Fruit fly (Drosophila melanogaster) whole organism, embryonic: Measurements from ENCODE around the gene nol.

ENCODE experiments used
- Adf1 ChIP-seq: fragments of 200-800 bp; sonication (Bioruptor generic); IDR thresholded peaks from 2 replicates; pipeline ENCODE4 v1.3.6; 2022; ENCODE audit warnings: missing biosample characterization, missing genetic modification characterization
- Aef1 ChIP-seq: fragments of 200-800 bp; sonication (Bioruptor generic); IDR thresholded peaks from 3 replicates; pipeline ENCODE4 v1.3.6; 2022; ENCODE audit warnings: missing biosample characterization, missing genetic modification characterization
- Antp ChIP-seq: fragments of 200-800 bp; sonication (Bioruptor generic); optimal IDR thresholded peaks from 3 replicates; lab custom pipeline; 2016; ENCODE audit warnings: missing biosample characterization, missing genetic modification characterization
- Bgb ChIP-seq: fragments of 200-800 bp; sonication (Bioruptor generic); IDR thresholded peaks from 2 replicates; pipeline ENCODE4 v1.3.6; 2022; ENCODE audit warnings: missing biosample characterization, missing genetic modification characterization; ENCODE audit not compliant: partially characterized antibody
- CG10979 ChIP-seq: fragments of 200-800 bp; sonication (Bioruptor generic); optimal IDR thresholded peaks from 2 replicates; lab custom pipeline; 2018; ENCODE audit warnings: missing biosample characterization, mild to moderate bottlenecking, missing genetic modification characterization, moderate library complexity
- CG11398 ChIP-seq: fragments of 200-800 bp; sonication (Bioruptor generic); optimal IDR thresholded peaks from 2 replicates; lab custom pipeline; 2016; ENCODE audit warnings: missing biosample characterization, missing genetic modification characterization
- CG11696 ChIP-seq: fragments of 200-800 bp; sonication (Bioruptor generic); IDR thresholded peaks from 2 replicates; pipeline ENCODE4 v1.3.6; 2022; ENCODE audit warnings: missing biosample characterization, missing genetic modification characterization
- CG13287 ChIP-seq: fragments of 200-800 bp; sonication (Bioruptor generic); IDR thresholded peaks from 2 replicates; pipeline ENCODE4 v1.3.6; 2022; ENCODE audit warnings: missing biosample characterization, missing genetic modification characterization; ENCODE audit not compliant: partially characterized antibody
- CG17385 ChIP-seq: fragments of 200-800 bp; sonication (Bioruptor generic); optimal IDR thresholded peaks from 3 replicates; lab custom pipeline; 2018; ENCODE audit warnings: missing biosample characterization, mild to moderate bottlenecking, missing genetic modification characterization
- CG1792 ChIP-seq: fragments of 200-800 bp; sonication (Bioruptor generic); optimal IDR thresholded peaks from 2 replicates; lab custom pipeline; 2016; ENCODE audit warnings: missing biosample characterization, missing genetic modification characterization
- CG2129 ChIP-seq: fragments of 200-800 bp; sonication (Bioruptor generic); IDR thresholded peaks from 2 replicates; pipeline ENCODE4 v1.3.6; 2022; ENCODE audit warnings: missing biosample characterization, missing genetic modification characterization; ENCODE audit not compliant: partially characterized antibody
- CG31224 ChIP-seq: fragments of 200-800 bp; sonication (Bioruptor generic); IDR thresholded peaks from 2 replicates; pipeline ENCODE4 v1.3.6; 2022; ENCODE audit warnings: missing biosample characterization, missing genetic modification characterization
- CG31441 ChIP-seq: fragments of 200-800 bp; sonication (Bioruptor generic); IDR thresholded peaks from 2 replicates; pipeline ENCODE4 v1.3.6; 2022; ENCODE audit warnings: missing biosample characterization, missing genetic modification characterization
- CG34376 ChIP-seq: fragments of 200-800 bp; sonication (Bioruptor generic); optimal IDR thresholded peaks from 2 replicates; lab custom pipeline; 2018; ENCODE audit warnings: missing biosample characterization, mild to moderate bottlenecking, missing genetic modification characterization
- CG4617 ChIP-seq: fragments of 200-800 bp; sonication (Bioruptor generic); optimal IDR thresholded peaks from 3 replicates; lab custom pipeline; 2016; ENCODE audit warnings: missing biosample characterization, missing genetic modification characterization, borderline replicate concordance
- CG5245 ChIP-seq: fragments of 200-800 bp; sonication (Bioruptor generic); optimal IDR thresholded peaks from 3 replicates; lab custom pipeline; 2016; ENCODE audit warnings: missing biosample characterization, missing genetic modification characterization
- CG6175 ChIP-seq: fragments of 200-800 bp; sonication (Bioruptor generic); IDR thresholded peaks from 3 replicates; pipeline ENCODE4 v1.3.6; 2022; ENCODE audit warnings: missing biosample characterization, missing genetic modification characterization
- CG6654 ChIP-seq: fragments of 200-800 bp; sonication (Bioruptor generic); optimal IDR thresholded peaks from 2 replicates; lab custom pipeline; 2017; ENCODE audit warnings: missing biosample characterization, mild to moderate bottlenecking, missing genetic modification characterization
- CG6765 ChIP-seq: fragments of 200-800 bp; sonication (Bioruptor generic); optimal IDR thresholded peaks from 3 replicates; lab custom pipeline; 2017; ENCODE audit warnings: missing biosample characterization, mild to moderate bottlenecking, missing genetic modification characterization
- CG7987 ChIP-seq: fragments of 200-800 bp; sonication (Bioruptor generic); optimal IDR thresholded peaks from 2 replicates; lab custom pipeline; 2018; ENCODE audit warnings: missing biosample characterization, mild to moderate bottlenecking, missing genetic modification characterization, moderate library complexity
- Ets97D ChIP-seq: fragments of 200-800 bp; sonication (Bioruptor generic); optimal IDR thresholded peaks from 3 replicates; lab custom pipeline; 2016; ENCODE audit warnings: missing biosample characterization, missing genetic modification characterization
- Hey ChIP-seq: fragments of 200-800 bp; sonication (Bioruptor generic); optimal IDR thresholded peaks from 3 replicates; lab custom pipeline; 2018; ENCODE audit warnings: missing biosample characterization, mild to moderate bottlenecking, missing genetic modification characterization
- Hr39 ChIP-seq: fragments of >200 bp; optimal IDR thresholded peaks from 2 replicates; lab custom pipeline; 2017
- NC2α ChIP-seq: fragments of 200-800 bp; sonication (Bioruptor generic); optimal IDR thresholded peaks from 2 replicates; lab custom pipeline; 2016; ENCODE audit warnings: missing biosample characterization, missing genetic modification characterization
- Nf-YA ChIP-seq: fragments of 200-800 bp; sonication (Bioruptor generic); IDR thresholded peaks from 2 replicates; pipeline ENCODE4 v1.3.6; 2022; ENCODE audit warnings: missing biosample characterization, missing genetic modification characterization
- PHDP ChIP-seq: fragments of 200-800 bp; sonication (Bioruptor generic); optimal IDR thresholded peaks from 3 replicates; lab custom pipeline; 2018; ENCODE audit warnings: missing biosample characterization, mild to moderate bottlenecking, missing genetic modification characterization, moderate library complexity
- Side ChIP-seq: fragments of 200-800 bp; sonication (Bioruptor generic); optimal IDR thresholded peaks from 2 replicates; lab custom pipeline; 2016; ENCODE audit warnings: missing biosample characterization, missing genetic modification characterization
- Sin3A ChIP-seq: fragments of >200 bp; optimal IDR thresholded peaks from 2 replicates; lab custom pipeline; 2018
- Sry-δ ChIP-seq: fragments of 200-800 bp; sonication (Bioruptor generic); optimal IDR thresholded peaks from 2 replicates; lab custom pipeline; 2016; ENCODE audit warnings: missing biosample characterization, missing genetic modification characterization
- Xrp1 ChIP-seq: fragments of 200-800 bp; sonication (Bioruptor generic); IDR thresholded peaks from 2 replicates; pipeline ENCODE4 v1.3.6; 2022; ENCODE audit warnings: missing biosample characterization, missing genetic modification characterization
- YL-1 ChIP-seq: fragments of 200-800 bp; sonication (Bioruptor generic); optimal IDR thresholded peaks from 3 replicates; lab custom pipeline; 2017; ENCODE audit warnings: missing biosample characterization, mild to moderate bottlenecking, missing genetic modification characterization
- chm ChIP-seq: fragments of 200-800 bp; sonication (Bioruptor generic); IDR thresholded peaks from 2 replicates; pipeline ENCODE4 v1.3.6; 2022; ENCODE audit warnings: missing biosample characterization, missing genetic modification characterization
- da ChIP-seq: fragments of 200-800 bp; sonication (Bioruptor generic); optimal IDR thresholded peaks from 2 replicates; lab custom pipeline; 2016; ENCODE audit warnings: missing biosample characterization, missing genetic modification characterization
- dmrt99B ChIP-seq: fragments of 200-800 bp; sonication (Bioruptor generic); optimal IDR thresholded peaks from 2 replicates; lab custom pipeline; 2018; ENCODE audit warnings: missing biosample characterization, mild to moderate bottlenecking, missing genetic modification characterization, moderate library complexity
- emc ChIP-seq: fragments of 200-800 bp; sonication (Bioruptor generic); optimal IDR thresholded peaks from 2 replicates; lab custom pipeline; 2016; ENCODE audit warnings: missing biosample characterization, missing genetic modification characterization
- gem ChIP-seq: fragments of 200-800 bp; sonication (Bioruptor generic); optimal IDR thresholded peaks from 2 replicates; lab custom pipeline; 2019; ENCODE audit warnings: missing biosample characterization, mild to moderate bottlenecking, missing genetic modification characterization, moderate library complexity
- jing ChIP-seq: fragments of 200-800 bp; sonication (Bioruptor generic); optimal IDR thresholded peaks from 2 replicates; lab custom pipeline; 2018; ENCODE audit warnings: missing biosample characterization, mild to moderate bottlenecking, missing genetic modification characterization
- kni ChIP-seq: fragments of 200-800 bp; sonication (Bioruptor generic); optimal IDR thresholded peaks from 3 replicates; lab custom pipeline; 2017; ENCODE audit warnings: mild to moderate bottlenecking, missing biosample characterization, missing genetic modification reagents, missing genetic modification characterization
- lov ChIP-seq, 2 experiments: fragments of 200-800 bp in 1 of 2; fragments of >200 bp in 1 of 2; sonication (Bioruptor generic) in 1 of 2; IDR thresholded peaks in 1 of 2; optimal IDR thresholded peaks in 1 of 2; 2 replicates in 1 of 2; 3 replicates in 1 of 2; pipeline versions ENCODE4 v1.3.6 to Lab custom; 2017 to 2022; ENCODE audit warnings: missing biosample characterization in 1 of 2, missing genetic modification characterization in 1 of 2
- prd ChIP-seq, 3 experiments: fragments of >200 bp in 2 of 3; fragments of 200-800 bp in 1 of 3; sonication (Bioruptor generic) in 1 of 3; optimal IDR thresholded peaks in 2 of 3; IDR thresholded peaks in 1 of 3; 2 replicates in 2 of 3; 3 replicates in 1 of 3; pipeline versions ENCODE4 v1.3.6 to Lab custom; 2017 to 2022; ENCODE audit warnings: missing biosample characterization in 1 of 3, missing genetic modification characterization in 1 of 3
- repo ChIP-seq: fragments of 200-800 bp; sonication (Bioruptor generic); optimal IDR thresholded peaks from 2 replicates; lab custom pipeline; 2016; ENCODE audit warnings: missing biosample characterization, missing genetic modification characterization
- schlank ChIP-seq: fragments of 200-800 bp; sonication (Bioruptor generic); optimal IDR thresholded peaks from 2 replicates; lab custom pipeline; 2018; ENCODE audit warnings: missing biosample characterization, mild to moderate bottlenecking, missing genetic modification characterization
- shn ChIP-seq: fragments of 200-800 bp; sonication (Bioruptor generic); optimal IDR thresholded peaks from 3 replicates; lab custom pipeline; 2016; ENCODE audit warnings: missing biosample characterization, missing genetic modification characterization
- sug ChIP-seq: fragments of 200-800 bp; optimal IDR thresholded peaks from 2 replicates; lab custom pipeline; 2019; ENCODE audit warnings: missing biosample characterization, mild to moderate bottlenecking, missing genetic modification characterization, moderate library complexity
- vfl ChIP-seq: fragments of 200-800 bp; sonication (Bioruptor generic); optimal IDR thresholded peaks from 2 replicates; lab custom pipeline; 2016; ENCODE audit warnings: missing biosample characterization, missing genetic modification characterization
- vnd ChIP-seq: fragments of 200-800 bp; sonication (Bioruptor generic); IDR thresholded peaks from 3 replicates; pipeline ENCODE4 v1.3.6; 2022; ENCODE audit warnings: missing biosample characterization, missing genetic modification characterization; ENCODE audit not compliant: partially characterized antibody
- vvl ChIP-seq: fragments of 200-800 bp; sonication (Bioruptor generic); IDR thresholded peaks from 2 replicates; pipeline ENCODE4 v1.3.6; 2022; ENCODE audit warnings: missing biosample characterization, missing genetic modification characterization
- zen2 ChIP-seq: fragments of 200-800 bp; sonication (Bioruptor generic); IDR thresholded peaks from 3 replicates; pipeline ENCODE4 v1.3.6; 2022; ENCODE audit warnings: missing biosample characterization, missing genetic modification characterization; ENCODE audit not compliant: partially characterized antibody
- zfh2 ChIP-seq: fragments of 200-800 bp; sonication (Bioruptor generic); optimal IDR thresholded peaks from 2 replicates; lab custom pipeline; 2016; ENCODE audit warnings: missing biosample characterization, missing genetic modification characterization

The nol gene

dm6 chr3L:11097982-11098663, 32.5 kb upstream of the nol start, which contains the start of the genes Irbp18 and APP-BP1 (continued):
- TF ChIP-seq Bgb (GFP tag; lab: Robert Waterston, UW) (0 out of 2 replicates have a peak, but pooled peaks have one; percentile 11), da (GFP tag; lab: Kevin White, UChicago) (peak; percentile 93), CG17385 (GFP tag; lab: Kevin White, UChicago) (peak; percentile 91), Nf-YA (GFP tag; lab: Robert Waterston, UW) (peak; percentile 61), CG13287 (no peak), Hey (tag; lab: Kevin White, UChicago) (peak; percentile 69), zfh2 (GFP tag; lab: Kevin White, UChicago) (peak; percentile 96), vfl (GFP tag; lab: Kevin White, UChicago) (peak; percentile 93), YL-1 (GFP tag; lab: Kevin White, UChicago) (peak; percentile 88), prd (optimal IDR thresholded peaks at IDR 0.05; lab: Kevin White, UChicago) (no peak), prd (GFP tag; IDR thresholded peaks at IDR 0.05; lab: Robert Waterston, UW) (peak; percentile 89), CG31441 (GFP tag; lab: Robert Waterston, UW) (peak; percentile 95), CG31224 (GFP tag; lab: Robert Waterston, UW) (peak; percentile 81), emc (GFP tag; lab: Kevin White, UChicago) (peak; percentile 85), CG6175 (GFP tag; lab: Robert Waterston, UW) (peak; percentile 61; the same call in 1 of the 3 replicates), CG11696 (GFP tag; lab: Robert Waterston, UW) (peak; percentile 65), PHDP (tag; lab: Kevin White, UChicago) (peak; percentile 92), kni (GFP tag; lab: Kevin White, UChicago) (peak; percentile 78), CG6765 (peak; percentile 88), CG10979 (tag; lab: Kevin White, UChicago) (peak; percentile 90), CG2129 (no peak), Adf1 (GFP tag; lab: Robert Waterston, UW) (peak; percentile 72), repo (peak; percentile 86), dmrt99B (peak; percentile 91), CG4617 (GFP tag; lab: Kevin White, UChicago) (peak; percentile 93), schlank (peak; percentile 90), NC2α (GFP tag; lab: Kevin White, UChicago) (peak; percentile 84), CG6654 (peak; percentile 76), gem (tag; lab: Kevin White, UChicago) (peak; percentile 96), shn (GFP tag; lab: Kevin White, UChicago) (peak; percentile 90), Antp (GFP tag; lab: Kevin White, UChicago) (peak; percentile 86), zen2 (GFP tag; lab: Robert Waterston, UW) (no peak), jing (GFP tag; lab: Kevin White, UChicago) (peak; percentile 92), sug (tag; lab: Kevin White, UChicago) (peak; percentile 89), Sin3A (lab: Kevin White, UChicago) (peak; percentile 87), Ets97D (GFP tag; lab: Kevin White, UChicago) (peak; percentile 91), CG11398 (peak; percentile 83), Xrp1 (GFP tag; lab: Robert Waterston, UW) (peak; percentile 93), CG7987 (GFP tag; lab: Kevin White, UChicago) (peak; percentile 85), Aef1 (peak; percentile 83), Side (GFP tag; lab: Kevin White, UChicago) (peak; percentile 92), vnd (GFP tag; lab: Robert Waterston, UW) (no peak), CG34376 (peak; percentile 95), CG5245 (GFP tag; lab: Kevin White, UChicago) (peak; percentile 87), lov (optimal IDR thresholded peaks at IDR 0.05; lab: Kevin White, UChicago) (no peak), lov (GFP tag; IDR thresholded peaks at IDR 0.05; lab: Robert Waterston, UW) (peak; percentile 49; the same call in 1 of the 3 replicates), Hr39 (lab: Kevin White, UChicago) (no peak), CG1792 (GFP tag; lab: Kevin White, UChicago) (peak; percentile 91), vvl (GFP tag; lab: Robert Waterston, UW) (peak; percentile 89), Sry-δ (peak; percentile 60), chm (GFP tag; lab: Robert Waterston, UW) (peak; percentile 79)
